Worm (Caenorhabditis elegans) whole organism, L4/young adult: Measurements from ENCODE around the gene F43G6.4.

ENCODE experiments used
- W03F9.2 ChIP-seq: fragments of 150-350 bp; optimal IDR thresholded peaks from 2 replicates; lab custom pipeline; 2014; ENCODE audit warnings: missing biosample characterization, missing genetic modification characterization
- dao-5 ChIP-seq: sonication (generic microtip); optimal IDR thresholded peaks from 2 replicates; lab custom pipeline; 2016; ENCODE audit warnings: missing genotype, missing genetic modification characterization, moderate library complexity, missing compliant biosample characterization
- him-1 ChIP-seq: sonication (generic microtip); optimal IDR thresholded peaks from 2 replicates; lab custom pipeline; 2016; ENCODE audit warnings: missing genotype, missing genetic modification reagents, missing genetic modification characterization, missing compliant biosample characterization

The F43G6.4 gene

DNA sequence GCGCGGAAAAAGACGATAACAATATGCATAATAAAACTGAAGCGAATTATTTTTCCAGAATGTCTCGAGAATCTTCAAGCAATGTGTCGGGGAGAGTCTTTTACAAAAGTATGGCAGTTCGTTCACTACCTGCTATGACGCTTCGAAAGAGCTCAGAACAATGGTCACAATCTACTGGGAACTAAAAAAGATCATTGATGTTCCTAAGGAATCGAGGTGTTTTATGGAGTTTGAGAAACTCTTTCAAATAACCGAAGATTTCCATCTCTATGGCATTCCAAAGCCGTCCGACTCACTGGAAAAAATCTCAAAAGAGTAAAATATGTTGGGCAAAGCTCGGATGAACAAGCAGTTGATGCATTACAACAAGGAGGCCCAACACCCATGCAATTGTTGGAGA is 18.2 kb upstream of the F43G6.4 start, which contains the start of gene F44E5.15:
TSS of gene F44E5.15 (plus strand) at position 301 of the 400 bp plus-strand sequence.
- TF ChIP-seq dao-5 (tag; lab: Kevin White, UChicago) (no peak), him-1 (tag; lab: Kevin White, UChicago) (no peak), W03F9.2 (no peak)

- TF ChIP-seq dao-5 (tag; lab: Kevin White, UChicago): no peak
- TF ChIP-seq W03F9.2: no peak
- TF ChIP-seq him-1 (tag; lab: Kevin White, UChicago): no peak
Measured at ce11 chrII:11774218-11774617, 16.3 kb upstream of the F43G6.4 start, which contains the start of gene F44E5.1. Gene F44E5.1, minus strand, starts transcription at chrII:11774559.

- TF ChIP-seq W03F9.2 (no peak), dao-5 (tag; lab: Kevin White, UChicago) (no peak), him-1 (tag; lab: Kevin White, UChicago) (no peak)
Measured at ce11 chrII:11777893-11778480, 12.6 kb upstream of the F43G6.4 start, which contains the start of the genes patr-1 and dna-2. Gene patr-1, minus strand, starts transcription at chrII:11777943. Gene dna-2, plus strand, starts transcription at chrII:11778430.

DNA sequence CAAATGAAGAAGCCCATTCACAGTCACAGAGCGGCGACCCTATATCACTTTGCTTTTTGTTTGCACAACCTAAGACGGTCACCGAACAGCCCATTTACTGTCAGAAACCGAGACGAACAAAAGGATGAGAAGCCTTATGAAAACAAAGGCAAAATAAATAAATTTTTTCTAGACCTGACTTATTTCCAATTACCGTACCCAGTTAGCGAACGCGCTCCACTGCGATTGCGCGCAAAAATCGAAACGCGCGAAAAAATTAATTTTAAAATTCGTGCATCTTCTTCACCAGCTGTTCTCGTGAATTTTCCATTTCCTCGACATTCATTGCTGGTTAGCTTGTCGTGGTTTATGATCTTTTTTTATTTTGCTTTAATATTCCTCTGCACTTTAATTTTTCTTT is 8.1 kb upstream of the F43G6.4 start, which contains the start of gene F43G6.16:
TSS of gene F43G6.16 (minus strand) at position 141 of the 400 bp plus-strand sequence.
- TF ChIP-seq dao-5 (tag; lab: Kevin White, UChicago): no peak

DNA sequence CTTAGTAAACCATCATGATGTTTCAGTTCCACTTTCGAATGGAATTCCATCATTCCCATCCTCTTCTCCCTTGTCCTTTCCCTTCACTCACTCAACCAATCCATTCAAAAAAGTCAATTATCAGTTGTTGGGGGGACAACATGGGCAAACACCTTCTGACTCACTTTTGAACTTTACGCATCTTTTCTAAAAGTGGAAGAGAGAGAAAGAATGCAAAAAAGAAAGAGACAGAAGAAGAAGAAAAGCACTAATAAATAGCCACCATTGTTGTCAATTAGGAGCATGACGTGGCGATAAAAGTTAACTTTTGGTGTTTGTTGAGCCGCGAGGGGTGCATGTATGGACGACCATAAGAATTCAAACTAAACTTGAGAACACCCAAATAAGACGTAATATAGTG is 2.5 kb upstream of the F43G6.4 start:
- no peak for TF ChIP-seq him-1 (tag; lab: Kevin White, UChicago)
- no peak for TF ChIP-seq W03F9.2
- TF ChIP-seq dao-5 (tag; lab: Kevin White, UChicago): no peak

- TF ChIP-seq dao-5 (tag; lab: Kevin White, UChicago) (no peak), W03F9.2 (no peak), him-1 (tag; lab: Kevin White, UChicago) (no peak)
Measured at ce11 chrII:11794392-11794791, 3.8 kb downstream of the F43G6.4 start.

- TF ChIP-seq dao-5 (tag; lab: Kevin White, UChicago) (no peak), him-1 (tag; lab: Kevin White, UChicago) (no peak), W03F9.2 (no peak)
Measured at ce11 chrII:11797194-11797593, 6.6 kb downstream of the F43G6.4 start.

ce11 chrII:11798737-11799136 is 8.2 kb downstream of the F43G6.4 start, which contains the start of gene hda-5:
Gene hda-5, plus strand, starts transcription at chrII:11799037.
- TF ChIP-seq dao-5 (tag; lab: Kevin White, UChicago) (no peak), him-1 (tag; lab: Kevin White, UChicago) (no peak), W03F9.2 (no peak)

DNA sequence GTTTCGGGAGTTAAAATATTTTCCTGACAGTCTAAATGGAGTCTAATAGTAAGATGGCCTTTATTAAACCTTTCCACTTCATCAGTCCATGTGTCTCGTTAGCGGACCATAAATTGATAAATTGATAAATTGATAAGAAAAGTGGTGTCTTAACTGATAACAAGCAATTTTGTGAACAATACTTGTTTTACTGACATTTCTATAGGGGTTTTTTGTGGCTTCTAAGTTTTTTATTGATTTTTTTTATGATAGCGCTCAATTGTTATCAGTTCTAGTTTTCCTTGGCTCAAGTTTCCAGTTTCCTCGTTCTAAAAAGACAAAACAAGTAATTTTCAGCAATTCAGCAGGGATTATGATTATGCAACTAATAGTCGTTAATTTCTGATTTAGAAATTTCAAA is 11.9 kb downstream of the F43G6.4 start, which contains the start of gene F43G6.17:
TSS of gene F43G6.17 (plus strand) at position 301 of the 400 bp plus-strand sequence.
- TF ChIP-seq dao-5 (tag; lab: Kevin White, UChicago) (no peak), him-1 (tag; lab: Kevin White, UChicago) (no peak), W03F9.2 (no peak)

DNA sequence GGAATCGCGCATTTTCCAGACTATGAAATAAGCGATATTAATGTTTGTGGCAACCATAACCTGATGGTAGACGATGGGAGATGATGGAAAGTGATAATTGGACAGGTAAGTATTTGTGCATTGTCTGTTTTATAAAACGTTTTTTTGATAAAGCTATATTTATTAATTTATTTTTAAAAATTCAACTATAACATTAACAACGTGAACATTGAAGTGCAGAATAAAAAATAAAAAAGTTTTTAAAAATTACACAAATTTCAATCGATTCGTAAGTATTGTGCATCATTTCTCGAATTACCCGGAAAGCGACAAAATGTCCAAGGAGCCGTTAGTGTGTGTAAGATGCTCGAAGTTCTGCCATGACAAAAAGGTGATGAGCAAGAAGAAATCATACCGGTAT is 15.7 kb downstream of the F43G6.4 start, which contains the start of gene jmjd-1.1:
TSS of gene jmjd-1.1 (plus strand) at position 301 of the 400 bp plus-strand sequence.
- TF ChIP-seq dao-5 (tag; lab: Kevin White, UChicago) (no peak), him-1 (tag; lab: Kevin White, UChicago) (no peak), W03F9.2 (no peak)

DNA sequence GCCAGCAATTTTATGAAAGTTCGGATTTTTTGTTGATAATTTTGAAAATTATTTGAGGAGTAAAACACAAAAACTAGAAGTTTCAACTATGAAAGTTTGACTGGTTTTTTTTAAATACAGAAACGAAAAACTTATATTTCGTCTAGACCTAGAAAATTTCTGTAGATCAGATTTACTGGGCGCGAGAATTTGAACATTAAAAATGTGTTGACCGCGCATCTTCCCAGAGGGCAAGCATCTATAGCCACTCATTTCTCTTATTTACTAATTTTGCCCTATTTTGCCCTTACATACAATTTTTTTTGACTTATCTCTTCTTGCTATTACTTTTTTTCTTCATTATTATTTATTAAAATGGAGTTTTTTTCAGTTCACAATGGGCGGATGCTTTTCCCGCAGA is 18.4 kb downstream of the F43G6.4 start, which contains the start of gene F43G6.10:
TSS of gene F43G6.10 (plus strand) at position 371 of the 400 bp plus-strand sequence.
- TF ChIP-seq him-1 (tag; lab: Kevin White, UChicago) (no peak), W03F9.2 (no peak), dao-5 (tag; lab: Kevin White, UChicago) (no peak)

DNA sequence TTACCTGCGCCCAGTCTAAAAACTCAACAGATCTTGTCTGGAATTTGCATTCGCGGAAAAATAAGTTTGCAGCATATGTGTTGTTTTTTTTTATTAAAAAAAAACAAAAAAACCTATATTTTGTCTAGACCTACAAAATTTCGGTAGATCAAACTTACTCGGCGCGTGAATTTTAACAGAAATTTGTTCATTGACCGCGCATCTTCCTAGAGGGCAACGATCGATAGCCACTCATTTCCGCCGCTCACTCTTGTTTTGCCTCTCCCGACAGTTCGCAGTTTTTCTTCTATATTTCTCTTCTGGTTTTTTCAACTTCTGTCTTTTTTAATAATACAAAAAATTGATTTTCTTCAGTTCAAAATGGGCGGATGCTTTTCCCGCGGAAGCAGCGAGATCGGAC is 19.9 kb downstream of the F43G6.4 start, which contains the start of gene F43G6.7:
TSS of gene F43G6.7 (plus strand) at position 355 of the 400 bp plus-strand sequence.
- TF ChIP-seq him-1 (tag; lab: Kevin White, UChicago) (no peak), W03F9.2 (no peak), dao-5 (tag; lab: Kevin White, UChicago) (no peak)

DNA sequence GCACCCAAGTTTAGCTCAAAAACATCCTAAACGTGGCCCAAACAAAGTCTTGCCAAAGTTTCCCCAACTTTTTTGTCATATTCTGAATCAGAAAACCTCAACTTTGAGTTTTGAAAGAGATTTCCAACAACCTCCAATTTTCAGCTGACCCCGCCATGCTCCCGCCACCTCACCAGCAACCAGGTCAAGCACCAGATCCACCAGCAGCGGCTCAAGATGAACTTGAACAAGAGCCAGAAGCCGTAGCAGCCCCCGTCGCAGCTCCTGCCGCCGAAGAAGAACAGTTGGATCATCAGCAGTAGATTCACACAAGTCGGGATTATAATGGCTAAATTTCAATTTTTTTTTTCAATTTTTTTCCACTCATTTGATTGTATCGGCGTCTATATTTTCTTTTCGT is 20.7 kb downstream of the F43G6.4 start:
- TF ChIP-seq W03F9.2 (no peak), him-1 (tag; lab: Kevin White, UChicago) (no peak), dao-5 (tag; lab: Kevin White, UChicago) (no peak)

DNA sequence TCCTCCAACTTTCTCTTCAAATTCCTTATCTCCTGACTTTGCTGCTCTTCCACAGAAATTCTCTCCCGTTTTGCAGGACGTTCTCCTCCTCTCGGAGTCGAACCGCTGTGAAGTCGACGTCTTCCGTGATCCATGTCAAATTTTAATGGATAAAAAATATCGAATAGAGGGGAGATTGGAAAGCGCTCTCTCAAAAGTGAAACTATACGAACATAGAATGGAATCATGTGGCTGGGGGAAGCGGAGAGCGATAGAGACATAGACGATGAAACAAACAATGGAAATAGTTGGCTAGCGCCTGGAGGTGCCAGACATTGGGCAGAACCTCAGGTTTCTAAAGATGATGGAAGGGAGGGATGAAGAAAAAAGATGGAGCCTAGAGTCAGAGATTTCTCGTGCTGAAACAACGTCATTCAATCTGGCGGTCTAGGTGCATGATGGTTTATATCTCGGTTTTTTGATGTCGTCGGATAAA is 23.4 kb downstream of the F43G6.4 start, which contains the start of gene F43G6.8:
TSS of gene F43G6.8 (minus strand) at position 198 of the 475 bp plus-strand sequence.
- TF ChIP-seq him-1 (tag; lab: Kevin White, UChicago): no peak
